Fruit fly (Drosophila melanogaster): ENCODE data around the gene kst.

kst gene

DNA sequence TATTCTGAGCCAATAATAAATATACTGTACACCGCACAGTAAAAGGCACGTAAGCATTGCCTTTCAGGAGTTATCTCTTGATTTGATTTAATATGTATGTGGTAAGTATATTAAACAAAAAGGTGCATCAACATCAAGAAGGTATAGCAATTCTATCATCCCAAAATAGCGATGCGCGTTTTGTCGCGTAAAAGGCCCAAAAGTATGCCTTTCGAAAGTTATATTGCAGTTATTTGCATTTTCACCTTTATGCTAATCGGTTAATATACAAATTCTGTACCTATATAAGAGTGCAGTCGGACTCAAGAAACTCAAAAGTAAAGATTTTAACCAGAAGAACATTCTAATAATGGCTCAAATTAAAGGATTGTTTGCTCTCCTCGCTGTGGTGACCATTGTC lies 21.4 kb upstream of the kst start, which contains the start of gene Drsl4:
TSS of gene Drsl4 (plus strand) at position 333 of the 400 bp plus-strand sequence.
- TF ChIP-seq CG8478 (optimal IDR thresholded peaks at IDR 0.05) (no peak), CTCF (optimal IDR thresholded peaks at IDR 0.05) (no peak)

DNA sequence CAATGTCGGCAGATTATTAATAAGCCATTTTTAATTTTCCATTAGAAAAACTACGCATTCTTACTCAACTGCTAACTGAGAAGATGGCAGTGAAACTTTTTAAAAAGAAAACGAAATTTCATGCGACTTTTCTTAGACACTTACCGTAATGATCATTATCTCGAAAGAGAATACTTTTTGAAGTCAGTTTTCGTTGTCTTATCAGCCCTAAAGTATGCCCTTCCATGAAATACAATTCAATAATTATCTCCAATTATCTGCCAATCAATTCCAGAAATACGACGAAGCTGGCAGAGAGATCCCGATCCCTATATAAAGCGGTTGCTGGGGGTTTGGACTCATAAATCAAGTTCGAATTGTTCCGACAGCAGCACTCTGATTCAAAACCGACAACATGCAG lies 20.2 kb upstream of the kst start, which contains the start of gene Drsl5:
TSS of gene Drsl5 (plus strand) at position 341 of the 400 bp plus-strand sequence.
- TF ChIP-seq CG8478 (optimal IDR thresholded peaks at IDR 0.05) (no peak), CTCF (optimal IDR thresholded peaks at IDR 0.05) (no peak)

DNA sequence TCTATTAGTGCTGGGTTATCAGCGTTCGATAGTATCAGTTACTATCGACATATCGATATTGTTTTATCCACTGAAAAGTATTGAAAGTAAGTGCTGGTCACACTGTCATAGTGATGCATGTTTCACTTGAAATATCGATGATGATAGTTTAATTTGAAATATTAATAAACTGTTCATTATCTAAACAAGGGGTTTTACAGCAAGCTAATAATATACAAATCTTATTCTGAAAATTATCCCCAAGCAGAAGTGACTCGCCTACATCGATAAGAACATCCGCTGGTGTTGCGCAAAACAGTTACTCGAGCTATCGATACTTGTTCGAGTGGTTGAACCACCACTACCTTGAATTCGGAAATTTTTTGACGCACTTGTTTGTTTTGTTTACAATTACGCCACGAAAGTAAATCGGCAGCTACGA lies 17.4 kb upstream of the kst start, which contains the start of the genes PIG-C, CG12016 and Dpm2:
TSS of gene PIG-C (minus strand) at position 10 of the 421 bp plus-strand sequence.
TSS of gene CG12016 (plus strand) at position 333 of the 421 bp plus-strand sequence.
TSS of gene Dpm2 (plus strand) at position 333 of the 421 bp plus-strand sequence.
- TF ChIP-seq CG8478 (optimal IDR thresholded peaks at IDR 0.05) (no peak), CTCF (optimal IDR thresholded peaks at IDR 0.05) (peak in 1 of 2 experiments; percentile 14)

DNA sequence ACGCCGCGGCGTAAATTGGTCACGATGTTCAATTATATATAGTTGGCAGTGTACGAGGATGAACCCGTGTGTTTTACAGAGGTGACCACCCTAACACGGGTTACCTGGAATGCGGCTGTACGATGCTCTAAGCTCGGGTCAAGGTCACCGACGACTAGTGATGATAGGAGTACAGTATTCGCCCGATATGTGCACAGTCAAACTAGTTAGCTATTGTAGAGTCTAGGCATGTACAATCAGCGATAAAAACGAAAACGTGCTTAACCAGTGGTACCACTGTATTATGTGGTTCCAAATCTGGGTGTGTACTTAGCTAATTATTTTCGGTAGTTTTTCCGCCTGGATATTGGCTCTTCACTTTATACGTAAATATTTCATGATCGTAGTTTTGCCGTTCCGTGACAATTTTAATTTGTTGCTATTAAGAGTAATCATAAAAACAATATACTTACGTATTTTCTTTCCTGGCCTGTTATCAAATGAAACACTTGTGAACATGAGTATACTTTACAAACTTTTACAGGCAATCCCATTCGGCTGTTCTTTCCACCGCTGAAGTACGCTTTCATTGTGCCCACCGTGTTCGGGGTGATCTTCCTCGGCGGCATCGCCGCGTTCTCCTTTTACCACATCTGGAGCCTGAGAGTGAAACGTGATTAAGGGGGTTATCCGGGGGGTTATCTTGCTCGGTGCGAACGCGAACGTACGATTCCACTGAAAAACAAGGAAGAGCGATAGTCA lies 16.5 kb upstream of the kst start:
- TF ChIP-seq CTCF (optimal IDR thresholded peaks at IDR 0.05) (no peak), CG8478 (optimal IDR thresholded peaks at IDR 0.05) (no peak)

DNA sequence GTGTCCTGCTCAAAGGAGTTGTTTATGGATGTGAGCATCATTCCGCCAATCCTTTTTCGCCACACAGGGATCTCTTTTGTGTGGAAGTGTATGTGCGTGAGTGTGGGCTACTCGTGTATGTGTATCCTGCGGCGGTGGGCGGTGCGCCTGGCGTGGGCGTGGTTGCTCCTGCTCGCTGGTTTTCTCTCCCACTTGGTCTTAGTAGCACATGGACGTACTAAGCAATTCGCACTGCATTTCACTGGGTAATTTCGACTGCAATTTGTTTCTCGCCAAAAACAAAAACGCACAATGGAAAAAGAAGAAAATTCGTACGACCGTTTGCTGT lies 11.1 kb upstream of the kst start:
- TF ChIP-seq CTCF (optimal IDR thresholded peaks at IDR 0.05) (no peak), CG8478 (optimal IDR thresholded peaks at IDR 0.05) (no peak)

DNA sequence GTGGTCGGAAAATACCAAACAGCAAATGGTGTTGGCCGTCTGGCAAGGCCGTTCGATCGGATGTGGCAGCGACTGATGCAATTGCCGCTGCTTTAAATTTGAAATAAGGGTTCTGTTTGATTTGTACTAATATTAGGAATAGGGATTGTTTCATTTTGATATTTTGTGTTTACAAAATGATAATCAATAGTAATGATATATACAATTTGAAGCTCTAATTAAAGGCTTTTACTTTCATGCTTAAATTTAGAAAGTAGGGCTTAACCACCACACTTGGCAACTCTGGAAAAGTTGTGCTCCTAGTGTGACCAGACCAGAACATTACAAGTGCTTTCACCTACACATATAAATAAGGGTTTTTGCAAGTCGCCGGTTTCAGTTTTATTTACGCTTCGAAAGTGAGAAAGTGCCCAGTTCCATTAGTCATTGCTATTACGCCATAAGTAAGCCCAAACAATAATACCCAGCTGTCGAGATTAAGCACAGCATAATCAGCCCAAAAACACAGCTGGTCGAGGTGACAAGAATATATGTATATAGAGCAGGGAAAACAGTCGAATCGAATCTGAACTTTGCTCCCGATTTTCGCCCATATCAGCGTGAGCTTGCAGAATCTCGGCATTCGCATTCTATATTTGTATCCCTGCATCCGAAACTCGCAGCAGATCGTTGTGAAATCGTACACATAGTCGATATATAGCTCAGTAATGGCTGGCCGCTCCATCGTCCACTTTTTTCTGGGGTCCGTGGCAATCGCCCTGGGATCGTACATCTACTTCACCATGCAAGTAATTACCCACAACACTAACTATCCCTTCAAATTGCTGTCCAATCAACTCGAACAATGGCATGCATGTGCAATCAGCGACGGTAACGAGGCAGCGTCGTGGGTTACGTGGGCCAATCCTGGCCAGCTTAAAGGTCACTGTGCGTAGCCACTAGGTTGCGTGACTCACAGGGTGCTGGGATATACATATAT lies 10.4 kb upstream of the kst start, which contains the start of gene Gtpx:
TSS of gene Gtpx (plus strand) at position 341 of the 979 bp plus-strand sequence.
- no peak for TF ChIP-seq CTCF (optimal IDR thresholded peaks at IDR 0.05)
- no peak for TF ChIP-seq CG8478 (optimal IDR thresholded peaks at IDR 0.05)

DNA sequence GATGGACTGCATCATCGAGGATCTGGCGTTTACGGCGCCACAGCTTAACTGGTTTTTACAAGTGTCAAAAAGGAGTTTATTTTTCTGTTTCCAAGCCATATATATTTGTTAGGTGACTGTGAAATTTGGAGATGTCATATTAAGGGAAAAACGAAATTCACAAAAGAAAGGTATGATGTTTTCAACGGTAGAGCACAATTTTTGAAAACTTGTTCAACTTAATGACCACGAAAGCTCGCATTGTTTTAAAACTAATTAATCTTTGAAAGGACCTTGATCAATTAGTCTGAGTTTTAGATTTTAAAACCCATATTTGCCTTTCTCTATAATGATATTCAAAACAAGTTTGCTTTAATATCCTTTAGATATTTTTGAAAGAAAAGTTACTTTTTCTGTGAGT lies 7.9 kb upstream of the kst start, which contains the start of gene Strip:
TSS of gene Strip (minus strand) at position 101 of the 400 bp plus-strand sequence.
- TF ChIP-seq CTCF (optimal IDR thresholded peaks at IDR 0.05) (no peak), CG8478 (optimal IDR thresholded peaks at IDR 0.05) (no peak)

DNA sequence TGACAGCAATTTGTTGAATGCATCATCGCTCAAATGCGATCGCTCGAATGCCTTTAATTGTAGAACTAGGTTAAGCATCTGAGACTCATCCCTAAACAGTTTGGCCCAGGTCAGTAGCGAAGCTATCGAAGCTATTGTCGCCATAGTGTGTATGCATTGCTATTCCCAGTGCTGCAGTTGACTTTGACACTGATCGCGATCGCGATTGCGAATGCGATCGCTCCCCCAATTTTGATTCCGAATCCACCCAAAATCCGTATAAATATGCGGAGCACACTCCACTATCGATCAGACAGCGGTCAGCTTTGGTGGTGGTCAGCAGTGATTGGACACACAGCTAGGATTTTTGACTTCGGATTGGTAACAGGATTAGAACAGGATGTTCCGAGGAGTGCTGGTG lies 6.9 kb upstream of the kst start, which contains the start of gene CG14961:
TSS of gene CG14961 (plus strand) at position 301 of the 400 bp plus-strand sequence.
- TF ChIP-seq CG8478 (optimal IDR thresholded peaks at IDR 0.05): no peak
- TF ChIP-seq CTCF (optimal IDR thresholded peaks at IDR 0.05): no peak

DNA sequence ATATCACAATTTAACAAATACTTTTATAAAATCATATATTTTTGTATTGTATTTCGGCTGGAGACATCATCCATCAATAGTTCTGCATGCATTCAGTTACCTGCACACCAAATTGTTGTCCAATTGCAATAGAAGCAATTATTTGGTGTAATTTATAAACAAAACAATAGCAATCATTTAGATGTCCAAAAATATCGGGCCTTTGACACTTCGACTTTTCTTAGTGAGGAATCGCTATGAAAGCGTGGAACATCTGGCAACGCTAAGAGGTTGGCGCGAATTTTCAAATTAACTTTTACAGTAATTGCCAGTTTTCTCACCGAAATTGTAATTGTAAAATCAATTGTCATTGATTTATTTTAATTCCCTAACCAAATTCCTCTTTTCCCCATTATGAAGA lies 1.9 kb upstream of the kst start, which contains the start of gene CG14969:
TSS of gene CG14969 (minus strand) at position 195 of the 400 bp plus-strand sequence.
- TF ChIP-seq CTCF (optimal IDR thresholded peaks at IDR 0.05) (no peak), CG8478 (optimal IDR thresholded peaks at IDR 0.05) (no peak)

DNA sequence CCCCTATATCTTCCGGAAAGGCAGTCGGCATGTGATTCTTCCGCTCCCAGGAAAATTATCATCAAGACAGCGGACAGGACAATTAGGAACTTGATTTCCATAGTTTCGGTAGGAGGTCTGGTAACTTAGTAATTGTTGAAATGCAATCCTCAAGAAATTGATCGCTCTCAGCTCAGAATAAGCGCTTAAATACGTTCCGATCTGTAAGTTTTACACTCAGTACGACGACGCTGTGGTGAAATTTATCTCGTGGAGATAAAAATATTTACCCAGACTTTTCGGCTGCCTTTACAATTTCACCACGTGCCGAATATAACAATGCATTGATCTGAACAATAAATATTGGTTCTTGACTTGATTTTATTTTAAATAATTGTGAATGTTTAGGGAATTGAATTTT lies 972 bp upstream of the kst start, which contains the start of gene Drsl1:
TSS of gene Drsl1 (minus strand) at position 101 of the 400 bp plus-strand sequence.
- no peak for TF ChIP-seq CG8478 (optimal IDR thresholded peaks at IDR 0.05)
- TF ChIP-seq CTCF (optimal IDR thresholded peaks at IDR 0.05): no peak

DNA sequence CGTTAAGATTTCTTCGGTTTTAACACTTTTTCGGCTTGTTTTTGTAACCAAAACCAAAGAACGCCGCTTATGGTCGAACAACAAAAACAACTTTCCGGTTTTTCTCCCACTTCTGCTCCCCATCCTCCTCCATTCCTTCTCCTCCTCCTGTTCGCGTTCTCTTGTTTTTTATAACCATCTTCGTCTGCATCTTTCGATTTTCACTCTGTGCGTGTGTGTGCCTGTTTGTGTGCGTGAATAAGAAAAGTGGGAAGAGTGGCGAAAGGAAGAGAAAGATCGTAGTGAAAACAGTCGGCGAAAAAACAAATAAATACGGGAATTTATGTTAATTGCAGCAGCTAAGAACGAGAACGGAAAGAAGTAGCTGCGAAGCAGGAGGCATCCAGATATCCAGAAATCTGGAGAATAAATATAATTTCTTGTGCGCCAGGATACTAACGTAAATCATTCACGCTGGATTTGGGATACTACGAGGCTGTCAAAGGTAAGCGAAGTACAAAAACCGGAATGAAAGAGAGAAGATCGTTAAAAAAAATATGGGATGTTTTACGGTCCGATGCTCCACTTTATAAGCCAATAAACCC lies 777 bp downstream of the kst start:
- TF ChIP-seq CG8478 (optimal IDR thresholded peaks at IDR 0.05) (no peak), CTCF (optimal IDR thresholded peaks at IDR 0.05) (no peak)

DNA sequence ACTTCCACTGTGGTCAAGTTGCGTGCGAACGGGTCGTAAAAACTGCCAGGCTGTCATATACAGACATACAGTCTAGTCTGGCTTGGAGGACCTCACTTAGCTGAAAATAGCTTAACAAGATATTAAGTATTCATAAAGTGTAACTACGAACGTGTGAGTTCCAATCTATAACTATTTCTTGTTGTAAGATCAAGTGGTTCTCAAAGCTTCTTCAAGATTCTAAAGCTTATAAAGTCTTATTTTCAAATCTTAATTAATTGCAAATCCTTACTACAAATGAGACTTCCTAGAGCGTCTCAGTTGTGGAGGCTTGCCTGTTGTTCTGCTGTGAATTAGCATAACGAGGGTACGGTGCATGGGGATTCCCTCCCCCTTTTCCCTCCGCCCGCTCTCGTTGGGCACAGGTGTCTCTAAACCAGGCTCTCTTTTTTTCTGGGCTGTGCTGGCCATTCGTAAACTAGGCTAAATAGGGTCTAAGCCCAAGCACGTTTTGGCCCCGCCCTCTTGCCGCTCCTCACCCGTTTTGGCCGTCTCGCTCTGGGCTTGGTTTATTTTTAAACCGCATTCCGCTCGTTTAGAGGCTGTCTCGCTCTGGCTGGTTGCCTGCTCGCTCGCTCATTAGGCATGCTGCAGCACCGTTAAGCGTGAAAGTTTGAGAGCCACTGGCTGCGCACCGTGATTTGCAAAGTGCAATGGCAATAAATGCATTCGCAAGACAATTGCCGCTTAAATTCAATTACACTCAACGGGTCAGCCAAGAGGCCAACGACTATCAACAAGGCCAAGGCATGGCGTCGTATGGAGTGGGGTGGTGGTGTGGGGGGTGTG lies 1.6 kb downstream of the kst start:
- TF ChIP-seq CTCF (optimal IDR thresholded peaks at IDR 0.05) (no peak), CG8478 (optimal IDR thresholded peaks at IDR 0.05) (no peak)

DNA sequence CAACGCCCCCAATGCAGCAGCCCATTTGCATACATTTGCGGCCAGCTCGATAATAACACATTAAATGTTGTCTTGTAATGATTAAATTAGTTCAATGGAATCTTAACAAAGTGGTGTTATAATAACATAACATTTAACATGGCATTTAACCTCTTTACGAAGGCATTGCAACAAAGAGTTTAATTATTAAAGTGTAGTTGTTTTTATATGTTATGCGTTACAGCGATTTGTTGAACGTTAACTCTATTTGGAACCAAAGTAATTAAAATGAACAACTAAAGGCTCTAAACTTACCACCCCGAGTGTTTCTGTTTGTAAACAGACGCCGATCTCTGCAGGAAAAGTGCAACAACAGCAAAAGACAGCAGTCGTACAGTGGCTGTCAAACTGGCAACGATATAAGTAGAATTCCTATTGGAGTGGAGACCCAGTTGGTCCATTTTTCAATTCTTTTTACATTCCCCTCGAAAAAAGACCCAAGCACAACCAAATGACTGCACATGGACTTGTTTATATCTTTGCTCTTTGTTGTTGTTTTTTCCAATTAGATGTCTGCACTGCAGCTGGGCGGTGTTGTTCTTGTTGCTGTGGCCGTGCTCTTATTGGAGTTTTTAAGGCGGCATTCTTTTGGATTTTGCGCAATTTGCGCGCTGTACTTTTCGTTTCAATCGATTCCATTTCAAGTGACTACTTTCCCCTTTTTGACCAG lies 2.4 kb downstream of the kst start:
- TF ChIP-seq CTCF (optimal IDR thresholded peaks at IDR 0.05): no peak
- no peak for TF ChIP-seq CG8478 (optimal IDR thresholded peaks at IDR 0.05)

Measured in S2 (cell line).